Worm (Caenorhabditis elegans): ENCODE measurements around the gene JC8.16.

The JC8.16 gene

ce11 chrIV:13297746-13298145 is 38.8 kb downstream of the JC8.16 start, which contains the start of the genes Y67H2A.2 and micu-1 (continued):
- TF ChIP-seq sptf-1 (tag; optimal IDR thresholded peaks at IDR 0.05) (no peak), swsn-7 (tag; optimal IDR thresholded peaks at IDR 0.05) (peak; percentile 87), nhr-19 (GFP tag; conservative IDR thresholded peaks at IDR 0.05) (peak; percentile 80), nhr-77 (tag; optimal IDR thresholded peaks at IDR 0.05) (peak; percentile 63), alr-1 (tag; optimal IDR thresholded peaks at IDR 0.05; ENCODE audit: borderline replicate concordance) (no peak), ceh-82 (tag; optimal IDR thresholded peaks at IDR 0.05) (peak; percentile 63 to 79 (median 74)), elt-3 (tag; optimal IDR thresholded peaks at IDR 0.05) (peak in 1 of 6 experiments; percentile 50), zag-1 (tag; optimal IDR thresholded peaks at IDR 0.05) (peak; percentile 1), fkh-10 (GFP tag; optimal IDR thresholded peaks at IDR 0.05) (peak; percentile 13), sup-37 (GFP tag; optimal IDR thresholded peaks at IDR 0.05) (no peak), unc-86 (tag; optimal IDR thresholded peaks at IDR 0.05) (peak; percentile 80), dpl-1 (GFP tag; optimal IDR thresholded peaks at IDR 0.05) (peak; percentile 62 to 78 (median 77))

ce11 chrIV:13299648-13300047 is 40.7 kb downstream of the JC8.16 start:
- TF ChIP-seq fkh-8 (tag; optimal IDR thresholded peaks at IDR 0.05) (no peak), lin-13 (GFP tag; optimal IDR thresholded peaks at IDR 0.05) (no peak), pax-3 (tag; optimal IDR thresholded peaks at IDR 0.05) (no peak)

ce11 chrIV:13300109-13300508 is 41.1 kb downstream of the JC8.16 start, which contains the start of gene kdp-1:
Gene kdp-1 (plus strand): TSS chrIV:13300188.
- TF ChIP-seq tlp-1 (tag; optimal IDR thresholded peaks at IDR 0.05) (no peak), grh-1 (GFP tag; IDR thresholded peaks at IDR 0.05) (0 out of 2 replicates have a peak, but pooled peaks have one; percentile 7)

ce11 chrIV:13300591-13300990 is 41.6 kb downstream of the JC8.16 start, which contains the start of gene csn-6:
Gene csn-6 (plus strand): TSS chrIV:13300824.
- no peak for TF ChIP-seq sptf-1 (tag; optimal IDR thresholded peaks at IDR 0.05)
- TF ChIP-seq ztf-4 (tag; optimal IDR thresholded peaks at IDR 0.05), result no peak
- TF ChIP-seq efl-1 (optimal IDR thresholded peaks at IDR 0.05), result no peak
- TF ChIP-seq efl-1 (GFP tag; optimal IDR thresholded peaks at IDR 0.05 in 1 of 2), result peak in 1 of 2 experiments; percentile 78

ce11 chrIV:13303442-13303841 is 44.5 kb downstream of the JC8.16 start, which contains the start of gene Y67H2A.7:
Gene Y67H2A.7 (plus strand): TSS chrIV:13303742.
- no peak for TF ChIP-seq isw-1 (GFP tag; IDR thresholded peaks at IDR 0.05)
- TF ChIP-seq nhr-85 (tag), result peak; percentile 46

ce11 chrIV:13304786-13305185 is 45.8 kb downstream of the JC8.16 start:
- TF ChIP-seq blmp-1 (tag; optimal IDR thresholded peaks at IDR 0.05), result no peak
- no peak for TF ChIP-seq mef-2 (tag; optimal IDR thresholded peaks at IDR 0.05)
- no peak for TF ChIP-seq ceh-88 (GFP tag; IDR thresholded peaks at IDR 0.05)
- TF ChIP-seq ceh-8 (GFP tag; optimal IDR thresholded peaks at IDR 0.05), result no peak
- no peak for TF ChIP-seq nhr-47 (tag; optimal IDR thresholded peaks at IDR 0.05)
- no peak for TF ChIP-seq irx-1 (tag; optimal IDR thresholded peaks at IDR 0.05)
- no peak for TF ChIP-seq nhr-90 (tag; optimal IDR thresholded peaks at IDR 0.05; ENCODE audit: poor library complexity)
- TF ChIP-seq egl-13 (tag; optimal IDR thresholded peaks at IDR 0.05), result no peak
- no peak for TF ChIP-seq sptf-1 (tag; optimal IDR thresholded peaks at IDR 0.05)
- no peak for TF ChIP-seq nhr-20 (tag; optimal IDR thresholded peaks at IDR 0.05)
- TF ChIP-seq nhr-77 (tag; optimal IDR thresholded peaks at IDR 0.05), result no peak

ce11 chrIV:13309636-13310035 is 50.7 kb downstream of the JC8.16 start:
- TF ChIP-seq unc-62 (GFP tag; optimal IDR thresholded peaks at IDR 0.05) (no peak), vab-15 (tag; optimal IDR thresholded peaks at IDR 0.05) (no peak), elt-2 (tag; optimal IDR thresholded peaks at IDR 0.05) (no peak), lin-39 (tag; optimal IDR thresholded peaks at IDR 0.05) (no peak), unc-98 (GFP tag; IDR thresholded peaks at IDR 0.05) (no peak), hlh-17 (GFP tag; optimal IDR thresholded peaks at IDR 0.05; ENCODE audit: borderline replicate concordance) (no peak), efl-1 (optimal IDR thresholded peaks at IDR 0.05) (no peak), efl-1 (GFP tag; optimal IDR thresholded peaks at IDR 0.05 in 1 of 2) (no peak), grh-1 (GFP tag; IDR thresholded peaks at IDR 0.05) (no peak), fkh-4 (tag; optimal IDR thresholded peaks at IDR 0.05; ENCODE audit: borderline replicate concordance) (no peak), isw-1 (GFP tag; IDR thresholded peaks at IDR 0.05) (no peak), F16B12.6 (tag; optimal IDR thresholded peaks at IDR 0.05) (no peak), ama-1 (optimal IDR thresholded peaks at IDR 0.05) (no peak), egl-27 (tag; optimal IDR thresholded peaks at IDR 0.05) (no peak), ceh-88 (GFP tag; IDR thresholded peaks at IDR 0.05) (no peak), ztf-4 (tag; optimal IDR thresholded peaks at IDR 0.05) (no peak), mdl-1 (tag; optimal IDR thresholded peaks at IDR 0.05) (no peak)

Measured in whole organism, L1 larva.